Fruit fly (Drosophila melanogaster): ENCODE data around the gene CG11583.
A peak's percentile ranks its signal among the peaks of the same experiment; 100 is the strongest.

CG11583 gene

dm6 chr3L:4288591-4289056 is 6.0 kb upstream of the CG11583 start, which contains the start of gene Hexo1 (continued):
- TF ChIP-seq Aef1 (GFP tag; IDR thresholded peaks at IDR 0.05): no peak
- TF ChIP-seq sim (GFP tag; IDR thresholded peaks at IDR 0.05): no peak
- no peak for TF ChIP-seq klu (GFP tag; IDR thresholded peaks at IDR 0.05)
- TF ChIP-seq sqz (GFP tag; optimal IDR thresholded peaks at IDR 0.05): no peak
- TF ChIP-seq hb (GFP tag; IDR thresholded peaks at IDR 0.05; ENCODE audit: partially characterized antibody): no peak
- no peak for TF ChIP-seq sr (GFP tag; IDR thresholded peaks at IDR 0.05)
- TF ChIP-seq CG1602 (GFP tag; optimal IDR thresholded peaks at IDR 0.05): no peak
- TF ChIP-seq Usf (GFP tag; optimal IDR thresholded peaks at IDR 0.05): no peak
- TF ChIP-seq row (GFP tag; IDR thresholded peaks at IDR 0.05): peak; percentile 79
- no peak for TF ChIP-seq run (tag; optimal IDR thresholded peaks at IDR 0.05)
- TF ChIP-seq exex (tag; optimal IDR thresholded peaks at IDR 0.05): peak; percentile 48
- no peak for TF ChIP-seq da (GFP tag; optimal IDR thresholded peaks at IDR 0.05)
- peak in 1 of 2 experiments; percentile 23 for TF ChIP-seq Pdp1 (GFP tag; optimal IDR thresholded peaks at IDR 0.05)
- TF ChIP-seq Hsf (GFP tag; optimal IDR thresholded peaks at IDR 0.05): no peak
- TF ChIP-seq wor (GFP tag; IDR thresholded peaks at IDR 0.05): no peak
- no peak for TF ChIP-seq CG4707 (GFP tag; optimal IDR thresholded peaks at IDR 0.05)
- TF ChIP-seq CG10209 (GFP tag; optimal IDR thresholded peaks at IDR 0.05): no peak
- peak; percentile 33 for TF ChIP-seq Sox102F (GFP tag; optimal IDR thresholded peaks at IDR 0.05)
- no peak for TF ChIP-seq chn (GFP tag; optimal IDR thresholded peaks at IDR 0.05)
- TF ChIP-seq Atf-2 (GFP tag; optimal IDR thresholded peaks at IDR 0.05): no peak
- no peak for TF ChIP-seq luna (GFP tag; optimal IDR thresholded peaks at IDR 0.05)
- no peak for TF ChIP-seq CTCF (GFP tag; optimal IDR thresholded peaks at IDR 0.05)
- TF ChIP-seq CG7357 (GFP tag; IDR thresholded peaks at IDR 0.05): no peak
- peak; percentile 20; the same call in 1 of the 3 replicates for TF ChIP-seq Dbx (GFP tag; IDR thresholded peaks at IDR 0.05)
- TF ChIP-seq jing (GFP tag; optimal IDR thresholded peaks at IDR 0.05): no peak
- TF ChIP-seq CG32532 (GFP tag; IDR thresholded peaks at IDR 0.05): peak; percentile 51; the same call in 1 of the 2 replicates
- TF ChIP-seq pb (GFP tag; optimal IDR thresholded peaks at IDR 0.05): no peak
- TF ChIP-seq Opbp (GFP tag; IDR thresholded peaks at IDR 0.05; ENCODE audit: partially characterized antibody): no peak
- no peak for TF ChIP-seq sima (GFP tag; optimal IDR thresholded peaks at IDR 0.05)
- TF ChIP-seq CG9727 (GFP tag; optimal IDR thresholded peaks at IDR 0.05): no peak
- no peak for TF ChIP-seq gro (GFP tag; optimal IDR thresholded peaks at IDR 0.05)
- no peak for TF ChIP-seq vfl (GFP tag; optimal IDR thresholded peaks at IDR 0.05)
- no peak for TF ChIP-seq CG11247 (GFP tag; IDR thresholded peaks at IDR 0.05)
- no peak for TF ChIP-seq ham (GFP tag; IDR thresholded peaks at IDR 0.05)
- TF ChIP-seq Elba2 (GFP tag; optimal IDR thresholded peaks at IDR 0.05): no peak
- peak; percentile 56; the same call in 1 of the 3 replicates for TF ChIP-seq ci (GFP tag; IDR thresholded peaks at IDR 0.05)
- TF ChIP-seq Fer3 (tag; optimal IDR thresholded peaks at IDR 0.05): peak; percentile 25
- TF ChIP-seq Ets65A (GFP tag): peak; percentile 92
- no peak for TF ChIP-seq tio (GFP tag; optimal IDR thresholded peaks at IDR 0.05)
- TF ChIP-seq CG6689 (GFP tag; IDR thresholded peaks at IDR 0.05): no peak
- TF ChIP-seq CG12071 (GFP tag; optimal IDR thresholded peaks at IDR 0.05): no peak
- TF ChIP-seq HLH3B (GFP tag; IDR thresholded peaks at IDR 0.05): no peak
- TF ChIP-seq YL-1 (GFP tag; optimal IDR thresholded peaks at IDR 0.05): no peak
- no peak for TF ChIP-seq Oaz (GFP tag; IDR thresholded peaks at IDR 0.05)
- no peak for TF ChIP-seq BEAF-32 (GFP tag; optimal IDR thresholded peaks at IDR 0.05)
- no peak for TF ChIP-seq cg (GFP tag; optimal IDR thresholded peaks at IDR 0.05)
- no peak for TF ChIP-seq wek (GFP tag; optimal IDR thresholded peaks at IDR 0.05)
- TF ChIP-seq Jarid2 (GFP tag; optimal IDR thresholded peaks at IDR 0.05): no peak
- TF ChIP-seq Hey (tag; optimal IDR thresholded peaks at IDR 0.05): no peak
- no peak for TF ChIP-seq CG10462 (GFP tag; optimal IDR thresholded peaks at IDR 0.05)
- no peak for TF ChIP-seq Doc2 (GFP tag; IDR thresholded peaks at IDR 0.05)
- TF ChIP-seq CG8944 (GFP tag; optimal IDR thresholded peaks at IDR 0.05): no peak
- TF ChIP-seq CG10654 (GFP tag; optimal IDR thresholded peaks at IDR 0.05): no peak
